Worm (Caenorhabditis elegans) whole organism, late embryonic: ENCODE data around the gene T19H12.6.

Experiments used
- F13H6.1 ChIP-seq: sonication (generic microtip); optimal IDR thresholded peaks from 2 replicates; lab custom pipeline; 2016; ENCODE audit warnings: missing genetic modification characterization, missing compliant biosample characterization
- K02D7.2 ChIP-seq: sonication (generic microtip); optimal IDR thresholded peaks from 2 replicates; lab custom pipeline; 2017; ENCODE audit warnings: mild to moderate bottlenecking, missing genetic modification characterization, missing compliant biosample characterization
- T23F11.4 ChIP-seq: fragments of 200-800 bp; sonication (Bioruptor generic); optimal IDR thresholded peaks from 2 replicates; lab custom pipeline; 2018; ENCODE audit warnings: mild to moderate bottlenecking, missing genetic modification characterization, missing compliant biosample characterization
- Y22D7AL.16 ChIP-seq: sonication (generic microtip); optimal IDR thresholded peaks from 2 replicates; lab custom pipeline; 2016; ENCODE audit warnings: missing genetic modification characterization, missing compliant biosample characterization
- ceh-18 ChIP-seq: sonication (generic microtip); optimal IDR thresholded peaks from 2 replicates; lab custom pipeline; 2016; ENCODE audit warnings: missing genetic modification characterization, missing compliant biosample characterization
- ceh-19 ChIP-seq: fragments of 200-800 bp; sonication (Bioruptor generic); optimal IDR thresholded peaks from 2 replicates; lab custom pipeline; 2018; ENCODE audit warnings: mild to moderate bottlenecking, missing genetic modification characterization, missing compliant biosample characterization
- ceh-22 ChIP-seq: sonication (generic microtip); optimal IDR thresholded peaks from 2 replicates; lab custom pipeline; 2017; ENCODE audit warnings: missing biosample characterization, missing genetic modification characterization
- ceh-24 ChIP-seq: sonication (generic microtip); optimal IDR thresholded peaks from 2 replicates; lab custom pipeline; 2016; ENCODE audit warnings: mild to moderate bottlenecking, missing genetic modification characterization, missing compliant biosample characterization
- ceh-30 ChIP-seq: fragments of 150-350 bp; optimal IDR thresholded peaks from 2 replicates; lab custom pipeline; 2014; ENCODE audit warnings: missing biosample characterization, missing genetic modification characterization
- ceh-31 ChIP-seq: sonication (generic microtip); optimal IDR thresholded peaks from 2 replicates; lab custom pipeline; 2016; ENCODE audit warnings: missing genetic modification characterization, missing compliant biosample characterization
- ceh-48 ChIP-seq: sonication (generic microtip); optimal IDR thresholded peaks from 2 replicates; lab custom pipeline; 2016; ENCODE audit warnings: missing genetic modification characterization, inconsistent platforms, missing compliant biosample characterization
- che-1 ChIP-seq: sonication (generic microtip); optimal IDR thresholded peaks from 2 replicates; lab custom pipeline; 2016; ENCODE audit warnings: mild to moderate bottlenecking, missing genetic modification characterization, missing compliant biosample characterization
- dve-1 ChIP-seq: sonication (generic microtip); optimal IDR thresholded peaks from 2 replicates; lab custom pipeline; 2017; ENCODE audit warnings: antibody characterized with exemption, mild to moderate bottlenecking, missing genetic modification characterization, missing compliant biosample characterization
- elt-2 ChIP-seq: sonication (generic microtip); optimal IDR thresholded peaks from 2 replicates; lab custom pipeline; 2016; ENCODE audit warnings: missing genetic modification reagents, missing genetic modification characterization, missing compliant biosample characterization
- ets-4 ChIP-seq: sonication (generic microtip); optimal IDR thresholded peaks from 2 replicates; lab custom pipeline; 2016; ENCODE audit warnings: missing genetic modification characterization, missing compliant biosample characterization
- fax-1 ChIP-seq: sonication (generic microtip); optimal IDR thresholded peaks from 2 replicates; lab custom pipeline; 2016; ENCODE audit warnings: missing genotype, missing genetic modification characterization, missing compliant biosample characterization
- fkh-6 ChIP-seq: sonication (generic microtip); optimal IDR thresholded peaks from 2 replicates; lab custom pipeline; 2016; ENCODE audit warnings: missing genetic modification characterization, missing compliant biosample characterization
- hlh-13 ChIP-seq: fragments of 200-800 bp; sonication (Bioruptor generic); optimal IDR thresholded peaks from 2 replicates; lab custom pipeline; 2018; ENCODE audit warnings: mild to moderate bottlenecking, missing genetic modification characterization, missing compliant biosample characterization
- hlh-15 ChIP-seq: sonication (generic microtip); optimal IDR thresholded peaks from 2 replicates; lab custom pipeline; 2016; ENCODE audit warnings: missing genetic modification characterization, missing compliant biosample characterization
- hlh-30 ChIP-seq: sonication (generic microtip); optimal IDR thresholded peaks from 2 replicates; lab custom pipeline; 2017; ENCODE audit warnings: antibody characterized with exemption, missing genetic modification characterization, missing compliant biosample characterization; ENCODE audit not compliant: insufficient read depth
- hlh-6 ChIP-seq: sonication (generic microtip); optimal IDR thresholded peaks from 2 replicates; lab custom pipeline; 2016; ENCODE audit warnings: missing genotype, missing genetic modification characterization, missing compliant biosample characterization
- hlh-8 ChIP-seq: sonication (generic microtip); optimal IDR thresholded peaks from 2 replicates; lab custom pipeline; 2016; ENCODE audit warnings: missing genotype, missing genetic modification characterization, missing compliant biosample characterization
- madf-2 ChIP-seq: sonication (generic microtip); optimal IDR thresholded peaks from 2 replicates; lab custom pipeline; 2017; ENCODE audit warnings: missing genetic modification characterization, missing compliant biosample characterization
- mec-3 ChIP-seq: sonication (generic microtip); optimal IDR thresholded peaks from 2 replicates; lab custom pipeline; 2016; ENCODE audit warnings: borderline replicate concordance, missing genetic modification characterization, missing compliant biosample characterization
- nfya-1 ChIP-seq: sonication (generic microtip); optimal IDR thresholded peaks from 2 replicates; lab custom pipeline; 2017; ENCODE audit warnings: missing genetic modification characterization, mild to moderate bottlenecking, missing compliant biosample characterization, antibody characterized with exemption, moderate library complexity
- odd-2 ChIP-seq: sonication (generic microtip); optimal IDR thresholded peaks from 2 replicates; lab custom pipeline; 2017; ENCODE audit warnings: antibody characterized with exemption, mild to moderate bottlenecking, missing genetic modification characterization, missing compliant biosample characterization
- pag-3 ChIP-seq: sonication (generic microtip); optimal IDR thresholded peaks from 2 replicates; lab custom pipeline; 2016; ENCODE audit warnings: missing compliant biosample characterization, missing genetic modification characterization, borderline replicate concordance
- pat-9 ChIP-seq: fragments of 200-800 bp; sonication (Bioruptor generic); optimal IDR thresholded peaks from 2 replicates; lab custom pipeline; 2018; ENCODE audit warnings: mild to moderate bottlenecking, missing genetic modification characterization, moderate library complexity, missing compliant biosample characterization
- pha-2 ChIP-seq: sonication (generic microtip); optimal IDR thresholded peaks from 2 replicates; lab custom pipeline; 2017; ENCODE audit warnings: mild to moderate bottlenecking, missing genetic modification characterization, missing compliant biosample characterization
- pha-4 ChIP-seq: fragments of 150-350 bp; optimal IDR thresholded peaks from 2 replicates; lab custom pipeline; 2018; ENCODE audit warnings: missing biosample characterization, missing genetic modification reagents, missing genetic modification characterization
- pros-1 ChIP-seq: fragments of 150-350 bp; optimal IDR thresholded peaks from 2 replicates; lab custom pipeline; 2014; ENCODE audit warnings: missing biosample characterization, missing genetic modification reagents, missing genetic modification characterization
- rnt-1 ChIP-seq: sonication (generic microtip); optimal IDR thresholded peaks from 2 replicates; lab custom pipeline; 2016; ENCODE audit warnings: missing genetic modification characterization, missing compliant biosample characterization
- sox-4 ChIP-seq: sonication (generic microtip); optimal IDR thresholded peaks from 2 replicates; lab custom pipeline; 2017; ENCODE audit warnings: mild to moderate bottlenecking, missing genetic modification characterization, inconsistent platforms, missing compliant biosample characterization
- syd-9 ChIP-seq: sonication (generic microtip); optimal IDR thresholded peaks from 2 replicates; lab custom pipeline; 2016; ENCODE audit warnings: mild to moderate bottlenecking, missing genetic modification characterization, moderate library complexity, missing compliant biosample characterization
- ttx-3 ChIP-seq: sonication (generic microtip); optimal IDR thresholded peaks from 2 replicates; lab custom pipeline; 2016; ENCODE audit warnings: missing genetic modification reagents, missing genetic modification characterization, missing compliant biosample characterization
- unc-42 ChIP-seq: sonication (generic microtip); optimal IDR thresholded peaks from 2 replicates; lab custom pipeline; 2016; ENCODE audit warnings: missing genotype, missing genetic modification characterization, missing compliant biosample characterization
- unc-55 ChIP-seq: sonication (generic microtip); optimal IDR thresholded peaks from 2 replicates; lab custom pipeline; 2017; ENCODE audit warnings: missing biosample characterization, missing genetic modification reagents, missing genetic modification characterization
- zip-5 ChIP-seq: sonication (generic microtip); optimal IDR thresholded peaks from 2 replicates; lab custom pipeline; 2016; ENCODE audit warnings: missing genetic modification characterization, missing compliant biosample characterization

The T19H12.6 gene

ce11 chrV:4879251-4879650 is 1.8 kb upstream of the T19H12.6 start, which contains the start of gene T19H12.15:
TSS of gene T19H12.15 (minus strand) at chrV:4879351.
- no peak for TF ChIP-seq pha-2 (tag; lab: Kevin White, UChicago)
- TF ChIP-seq hlh-8 (tag; lab: Kevin White, UChicago): no peak
- TF ChIP-seq ceh-22 (tag; lab: Kevin White, UChicago): no peak
- TF ChIP-seq ceh-31 (tag; lab: Kevin White, UChicago): no peak
- TF ChIP-seq nfya-1: no peak
- no peak for TF ChIP-seq hlh-15 (tag; lab: Kevin White, UChicago)
- TF ChIP-seq pag-3 (tag; lab: Kevin White, UChicago): no peak
- TF ChIP-seq mec-3 (tag; lab: Kevin White, UChicago): no peak
- TF ChIP-seq T23F11.4 (GFP tag; lab: Kevin White, UChicago): no peak
- no peak for TF ChIP-seq Y22D7AL.16
- TF ChIP-seq pha-4: no peak
- TF ChIP-seq, all 69 proteins: peak for 0

- TF ChIP-seq zip-5 (tag; lab: Kevin White, UChicago) (no peak), ceh-30 (no peak), rnt-1 (no peak), F13H6.1 (tag; lab: Kevin White, UChicago) (no peak), nfya-1 (no peak), hlh-8 (tag; lab: Kevin White, UChicago) (no peak), hlh-6 (tag; lab: Kevin White, UChicago) (no peak), pros-1 (no peak), odd-2 (tag; lab: Kevin White, UChicago) (no peak), fkh-6 (tag; lab: Kevin White, UChicago) (no peak), ceh-19 (GFP tag; lab: Kevin White, UChicago) (no peak), madf-2 (tag; lab: Kevin White, UChicago) (no peak), sox-4 (tag; lab: Kevin White, UChicago) (no peak), hlh-13 (GFP tag; lab: Kevin White, UChicago) (no peak), che-1 (tag; lab: Kevin White, UChicago) (no peak)
These were observed 5.5 kb downstream of the T19H12.6 start, which contains the start of gene srd-33 for ce11 chrV:4871992-4872391. TSS of gene srd-33 (plus strand) at chrV:4872292.

- TF ChIP-seq pha-2 (tag; lab: Kevin White, UChicago) (no peak), hlh-15 (tag; lab: Kevin White, UChicago) (no peak)
These were observed 6.9 kb downstream of the T19H12.6 start for ce11 chrV:4870627-4871026.

ce11 chrV:4868698-4869097 is 8.8 kb downstream of the T19H12.6 start:
- TF ChIP-seq pat-9 (no peak), pha-4 (no peak), unc-55 (no peak), unc-42 (tag; lab: Kevin White, UChicago) (no peak), ets-4 (tag; lab: Kevin White, UChicago) (no peak), syd-9 (tag; lab: Kevin White, UChicago) (no peak), ceh-18 (tag; lab: Kevin White, UChicago) (no peak), zip-5 (tag; lab: Kevin White, UChicago) (no peak), fkh-6 (tag; lab: Kevin White, UChicago) (no peak), elt-2 (no peak), ceh-22 (tag; lab: Kevin White, UChicago) (no peak)

ce11 chrV:4867535-4867934 is 10.0 kb downstream of the T19H12.6 start:
- TF ChIP-seq nfya-1 (no peak), che-1 (tag; lab: Kevin White, UChicago) (no peak), hlh-30 (tag; lab: Kevin White, UChicago) (no peak)

- TF ChIP-seq ceh-24 (no peak), K02D7.2 (no peak), dve-1 (no peak), ceh-31 (tag; lab: Kevin White, UChicago) (no peak), hlh-15 (tag; lab: Kevin White, UChicago) (no peak), fax-1 (tag; lab: Kevin White, UChicago) (no peak), ttx-3 (no peak), hlh-6 (tag; lab: Kevin White, UChicago) (no peak), ceh-48 (tag; lab: Kevin White, UChicago) (no peak), pat-9 (no peak)
- TF ChIP-seq, all 69 proteins: peak for 0
These were observed 12.1 kb downstream of the T19H12.6 start, which contains the start of gene srd-32 for ce11 chrV:4865364-4865763. TSS of gene srd-32 (plus strand) at chrV:4865664.
